Worm (Caenorhabditis elegans) whole organism, midembryonic: ENCODE measurements around the gene ugt-48.

Source experiments
- T22C8.4 ChIP-seq: fragments of 200-800 bp; sonication (Bioruptor generic); IDR thresholded peaks from 2 replicates; pipeline ENCODE4 v1.3.6; 2022; ENCODE audit warnings: missing genetic modification characterization, missing compliant biosample characterization
- cog-1 ChIP-seq: sonication (generic microtip); optimal IDR thresholded peaks from 2 replicates; lab custom pipeline; 2016; ENCODE audit warnings: missing genetic modification characterization, missing compliant biosample characterization
- flt-1 ChIP-seq: fragments of 200-800 bp; sonication (Bioruptor generic); IDR thresholded peaks from 2 replicates; pipeline ENCODE4 v1.3.6; 2022; ENCODE audit warnings: missing genetic modification characterization, missing compliant biosample characterization
- klf-2 ChIP-seq: fragments of 200-800 bp; sonication (Bioruptor generic); conservative IDR thresholded peaks from 2 replicates; pipeline ENCODE4 v1.3.6; 2022; ENCODE audit warnings: missing genetic modification reagents, missing genetic modification characterization, missing compliant biosample characterization
- med-1 ChIP-seq: sonication (generic microtip); optimal IDR thresholded peaks from 2 replicates; lab custom pipeline; 2017; ENCODE audit warnings: missing genetic modification characterization, mild to moderate bottlenecking, missing compliant biosample characterization, antibody characterized with exemption, missing genetic modification reagents; ENCODE audit not compliant: insufficient read depth
- ref-1 ChIP-seq: fragments of 200-800 bp; sonication (Bioruptor generic); conservative IDR thresholded peaks from 2 replicates; pipeline ENCODE4 v1.3.6; 2022; ENCODE audit warnings: missing genetic modification reagents, missing genetic modification characterization, missing compliant biosample characterization
- tab-1 ChIP-seq: fragments of 200-800 bp; sonication (Bioruptor generic); IDR thresholded peaks from 2 replicates; pipeline ENCODE4 v1.3.6; 2022; ENCODE audit warnings: missing genetic modification characterization, missing compliant biosample characterization
- ztf-23 ChIP-seq: fragments of 200-800 bp; sonication (Bioruptor generic); IDR thresholded peaks from 2 replicates; pipeline ENCODE4 v1.3.6; 2022; ENCODE audit warnings: missing genetic modification reagents, missing genetic modification characterization, missing compliant biosample characterization
- ztf-29 ChIP-seq: fragments of 200-800 bp; sonication (Bioruptor generic); IDR thresholded peaks from 2 replicates; pipeline ENCODE4 v1.3.6; 2022; ENCODE audit warnings: missing genetic modification reagents, missing genetic modification characterization, missing compliant biosample characterization

The ugt-48 gene

ce11 chrV:5548051-5548450, at the start of gene ugt-48:
Gene ugt-48 (minus strand): TSS chrV:5548062.
- TF ChIP-seq ztf-23 (GFP tag; lab: Robert Waterston, UW) (no peak), flt-1 (GFP tag; lab: Robert Waterston, UW) (no peak), T22C8.4 (no peak), ref-1 (GFP tag; lab: Robert Waterston, UW) (no peak), med-1 (GFP tag; lab: Kevin White, UChicago) (no peak), tab-1 (no peak), klf-2 (GFP tag; lab: Robert Waterston, UW) (no peak), ztf-29 (GFP tag; lab: Robert Waterston, UW) (no peak), cog-1 (tag; lab: Kevin White, UChicago) (no peak)

ce11 chrV:5596391-5597030, 48.6 kb upstream of the ugt-48 start, which contains the start of gene zhit-1:
Gene zhit-1 (minus strand): TSS chrV:5596551.
- TF ChIP-seq ztf-29 (GFP tag; lab: Robert Waterston, UW) (no peak), ref-1 (GFP tag; lab: Robert Waterston, UW) (no peak), klf-2 (GFP tag; lab: Robert Waterston, UW) (no peak), T22C8.4 (no peak)

ce11 chrV:5594315-5594714, 46.5 kb upstream of the ugt-48 start, which contains the start of gene crn-2:
Gene crn-2 (plus strand): TSS chrV:5594615.
- TF ChIP-seq T22C8.4 (no peak), ref-1 (GFP tag; lab: Robert Waterston, UW) (no peak), klf-2 (GFP tag; lab: Robert Waterston, UW) (no peak), med-1 (GFP tag; lab: Kevin White, UChicago) (no peak), flt-1 (GFP tag; lab: Robert Waterston, UW) (no peak), ztf-29 (GFP tag; lab: Robert Waterston, UW) (no peak), cog-1 (tag; lab: Kevin White, UChicago) (no peak), ztf-23 (GFP tag; lab: Robert Waterston, UW) (no peak), tab-1 (no peak)

ce11 chrV:5593406-5593805, 45.5 kb upstream of the ugt-48 start, which contains the start of gene mrpl-48:
Gene mrpl-48 (plus strand): TSS chrV:5593706.
- TF ChIP-seq ztf-23 (GFP tag; lab: Robert Waterston, UW) (no peak), klf-2 (GFP tag; lab: Robert Waterston, UW) (no peak), cog-1 (tag; lab: Kevin White, UChicago) (no peak), T22C8.4 (no peak), flt-1 (GFP tag; lab: Robert Waterston, UW) (no peak), med-1 (GFP tag; lab: Kevin White, UChicago) (no peak), ztf-29 (GFP tag; lab: Robert Waterston, UW) (no peak), ref-1 (GFP tag; lab: Robert Waterston, UW) (no peak), tab-1 (no peak)

ce11 chrV:5592323-5592722, 44.5 kb upstream of the ugt-48 start, which contains the start of gene vps-37:
Gene vps-37 (plus strand): TSS chrV:5592700.
- TF ChIP-seq flt-1 (GFP tag; lab: Robert Waterston, UW) = 0 out of 2 replicates have a peak, but pooled peaks have one; percentile 59
- peak; percentile 45 for TF ChIP-seq cog-1 (tag; lab: Kevin White, UChicago)
- no peak for TF ChIP-seq med-1 (GFP tag; lab: Kevin White, UChicago)
- TF ChIP-seq tab-1 = peak; percentile 12; the same call in 1 of the 2 replicates
- TF ChIP-seq ztf-23 (GFP tag; lab: Robert Waterston, UW) = peak; percentile 41; the same call in 1 of the 2 replicates
- no peak for TF ChIP-seq klf-2 (GFP tag; lab: Robert Waterston, UW)

ce11 chrV:5591887-5592286, 44.0 kb upstream of the ugt-48 start:
- TF ChIP-seq klf-2 (GFP tag; lab: Robert Waterston, UW) (no peak), med-1 (GFP tag; lab: Kevin White, UChicago) (no peak), tab-1 (no peak), cog-1 (tag; lab: Kevin White, UChicago) (no peak), ztf-23 (GFP tag; lab: Robert Waterston, UW) (no peak), flt-1 (GFP tag; lab: Robert Waterston, UW) (no peak), T22C8.4 (no peak), ref-1 (GFP tag; lab: Robert Waterston, UW) (no peak), ztf-29 (GFP tag; lab: Robert Waterston, UW) (no peak)

- TF ChIP-seq cog-1 (tag; lab: Kevin White, UChicago) (no peak), ztf-29 (GFP tag; lab: Robert Waterston, UW) (no peak), med-1 (GFP tag; lab: Kevin White, UChicago) (no peak), T22C8.4 (no peak), ref-1 (GFP tag; lab: Robert Waterston, UW) (no peak), klf-2 (GFP tag; lab: Robert Waterston, UW) (no peak), tab-1 (no peak), flt-1 (GFP tag; lab: Robert Waterston, UW) (no peak), ztf-23 (GFP tag; lab: Robert Waterston, UW) (no peak)
These were observed 40.1 kb upstream of the ugt-48 start for ce11 chrV:5587955-5588354.

ce11 chrV:5587042-5587441, 39.2 kb upstream of the ugt-48 start:
- TF ChIP-seq T22C8.4 = no peak
- TF ChIP-seq ztf-29 (GFP tag; lab: Robert Waterston, UW) = no peak
- TF ChIP-seq ztf-23 (GFP tag; lab: Robert Waterston, UW) = no peak
- no peak for TF ChIP-seq med-1 (GFP tag; lab: Kevin White, UChicago)
- TF ChIP-seq tab-1 = no peak
- no peak for TF ChIP-seq ref-1 (GFP tag; lab: Robert Waterston, UW)
- no peak for TF ChIP-seq klf-2 (GFP tag; lab: Robert Waterston, UW)
- no peak for TF ChIP-seq flt-1 (GFP tag; lab: Robert Waterston, UW)
- no peak for TF ChIP-seq cog-1 (tag; lab: Kevin White, UChicago)

ce11 chrV:5584833-5585232, 37.0 kb upstream of the ugt-48 start, which contains the start of gene CD4.11:
Gene CD4.11 (plus strand): TSS chrV:5585133.
- TF ChIP-seq klf-2 (GFP tag; lab: Robert Waterston, UW) = no peak
- no peak for TF ChIP-seq flt-1 (GFP tag; lab: Robert Waterston, UW)
- TF ChIP-seq tab-1 = no peak
